Fruit fly (Drosophila melanogaster): Measurements from ENCODE around the gene CG6282.

Gene CG6282

dm6 chr3L:8651876-8652571, 47.6 kb downstream of the CG6282 start (continued):
- TF ChIP-seq amos (GFP tag; IDR thresholded peaks at IDR 0.05; ENCODE audit: partially characterized antibody) (peak; percentile 65), HLHmδ (GFP tag; optimal IDR thresholded peaks at IDR 0.05) (no peak), Dp (GFP tag; optimal IDR thresholded peaks at IDR 0.05) (peak; percentile 26)

dm6 chr3L:8652572-8652977, 48.1 kb downstream of the CG6282 start:
- TF ChIP-seq nom (GFP tag; optimal IDR thresholded peaks at IDR 0.05), result peak; percentile 29
- no peak for TF ChIP-seq ewg (GFP tag; optimal IDR thresholded peaks at IDR 0.05)
- TF ChIP-seq Deaf1 (tag; optimal IDR thresholded peaks at IDR 0.05), result peak; percentile 67
- no peak for TF ChIP-seq da (GFP tag; optimal IDR thresholded peaks at IDR 0.05)

- TF ChIP-seq CG7271 (tag; optimal IDR thresholded peaks at IDR 0.05), result peak; percentile 66
- peak; percentile 84 for TF ChIP-seq CG15479 (GFP tag; optimal IDR thresholded peaks at IDR 0.05)
- no peak for TF ChIP-seq CG1792 (GFP tag; optimal IDR thresholded peaks at IDR 0.05)
- TF ChIP-seq cad (GFP tag; optimal IDR thresholded peaks at IDR 0.05), result peak; percentile 99
- no peak for TF ChIP-seq CG1024 (GFP tag; IDR thresholded peaks at IDR 0.05)
- peak in 1 of 2 experiments; percentile 56 for TF ChIP-seq tll (GFP tag; optimal IDR thresholded peaks at IDR 0.05)
These were observed 49.1 kb downstream of the CG6282 start for dm6 chr3L:8653572-8653971.

- peak; percentile 46; the same call in 1 of the 2 replicates for TF ChIP-seq CG9932 (GFP tag; IDR thresholded peaks at IDR 0.05)
- no peak for TF ChIP-seq Doc3 (GFP tag; IDR thresholded peaks at IDR 0.05; ENCODE audit: partially characterized antibody)
- TF ChIP-seq CG12769 (tag; optimal IDR thresholded peaks at IDR 0.05), result peak; percentile 80
- peak; percentile 61 for TF ChIP-seq Rfx (GFP tag; IDR thresholded peaks at IDR 0.05)
- no peak for TF ChIP-seq CG10209 (GFP tag; optimal IDR thresholded peaks at IDR 0.05)
- peak; percentile 33 for TF ChIP-seq zfh2 (GFP tag; optimal IDR thresholded peaks at IDR 0.05)
- peak; percentile 74 for TF ChIP-seq sd (tag; optimal IDR thresholded peaks at IDR 0.05)
- no peak for TF ChIP-seq dysf (GFP tag; IDR thresholded peaks at IDR 0.05)
- peak; percentile 10 for TF ChIP-seq mam (GFP tag; optimal IDR thresholded peaks at IDR 0.05)
- peak; percentile 62 for TF ChIP-seq CG32532 (GFP tag; IDR thresholded peaks at IDR 0.05)
- TF ChIP-seq ranshi (GFP tag; IDR thresholded peaks at IDR 0.05), result 0 out of 2 replicates have a peak, but pooled peaks have one; percentile 9
- no peak for TF ChIP-seq az2 (GFP tag; optimal IDR thresholded peaks at IDR 0.05)
- no peak for TF ChIP-seq al (GFP tag; IDR thresholded peaks at IDR 0.05)
- peak; percentile 14 for TF ChIP-seq CG2120 (GFP tag; optimal IDR thresholded peaks at IDR 0.05)
- TF ChIP-seq pita (GFP tag; optimal IDR thresholded peaks at IDR 0.05), result no peak
- TF ChIP-seq CG8944 (GFP tag; optimal IDR thresholded peaks at IDR 0.05), result no peak
- peak; percentile 30; the same call in 1 of the 2 replicates for TF ChIP-seq Taf1 (GFP tag; IDR thresholded peaks at IDR 0.05)
- TF ChIP-seq crol (GFP tag; IDR thresholded peaks at IDR 0.05), result peak; percentile 56; the same call in 1 of the 2 replicates
- TF ChIP-seq NFAT (GFP tag; IDR thresholded peaks at IDR 0.05), result 0 out of 2 replicates have a peak, but pooled peaks have one; percentile 12
- peak; percentile 22 for TF ChIP-seq CG3281 (GFP tag; optimal IDR thresholded peaks at IDR 0.05)
- TF ChIP-seq CG12744 (GFP tag; optimal IDR thresholded peaks at IDR 0.05), result no peak
- TF ChIP-seq hkb (optimal IDR thresholded peaks at IDR 0.05), result no peak
- TF ChIP-seq hkb (GFP tag; IDR thresholded peaks at IDR 0.05), result no peak
- peak; percentile 57; the same call in 1 of the 2 replicates for TF ChIP-seq rib (GFP tag; IDR thresholded peaks at IDR 0.05)
- TF ChIP-seq CG9817 (tag; optimal IDR thresholded peaks at IDR 0.05), result no peak
- peak; percentile 46 for TF ChIP-seq Med (GFP tag)
- TF ChIP-seq lab (GFP tag; optimal IDR thresholded peaks at IDR 0.05), result peak; percentile 7
- TF ChIP-seq Neu2 (GFP tag; optimal IDR thresholded peaks at IDR 0.05; ENCODE audit: borderline replicate concordance), result no peak
- peak; percentile 89 for TF ChIP-seq sr (GFP tag; IDR thresholded peaks at IDR 0.05)
- no peak for TF ChIP-seq BtbVII (GFP tag; optimal IDR thresholded peaks at IDR 0.05)
- peak; percentile 33 for TF ChIP-seq CG10543 (GFP tag; optimal IDR thresholded peaks at IDR 0.05)
These were observed 50.9 kb downstream of the CG6282 start for dm6 chr3L:8655217-8655896.

All from whole organism, embryonic.